ENCODE assay signal across 5 fruit fly cellular contexts in genomic region chr2L:19440732-19441131, dm6.
TF ChIP-seq lines count a peak whose summit lies in the region.

No protein-coding gene starts in this region.

- TF ChIP-seq CTCF in whole organism, embryonic (GFP tag; optimal IDR thresholded peaks at IDR 0.05; lab: Kevin White, UChicago), result no peak

TF ChIP-seq in whole organism, adult, 20 proteins besides CTCF, POLR2A, EP300 and RAD21 (continues in another document):
- TF ChIP-seq CG33017 (tag; optimal IDR thresholded peaks at IDR 0.05; lab: Kevin White, UChicago) (no peak), kay (GFP tag; lab: Kevin White, UChicago; ENCODE audit: borderline replicate concordance) (no peak), CG14711 (tag; optimal IDR thresholded peaks at IDR 0.05; lab: Kevin White, UChicago) (peak; percentile 4), pad (GFP tag; optimal IDR thresholded peaks at IDR 0.05; lab: Kevin White, UChicago) (peak; percentile 90), Crg-1 (GFP tag; optimal IDR thresholded peaks at IDR 0.05; lab: Kevin White, UChicago) (no peak), Mnt (GFP tag; optimal IDR thresholded peaks at IDR 0.05; lab: Kevin White, UChicago) (no peak), ovo (GFP tag; optimal IDR thresholded peaks at IDR 0.05; lab: Kevin White, UChicago) (no peak), toe (GFP tag; optimal IDR thresholded peaks at IDR 0.05; lab: Kevin White, UChicago) (no peak), CG11617 (GFP tag; optimal IDR thresholded peaks at IDR 0.05; lab: Kevin White, UChicago) (no peak), CG5204 (GFP tag; optimal IDR thresholded peaks at IDR 0.05; lab: Kevin White, UChicago) (no peak), CG1620 (GFP tag; optimal IDR thresholded peaks at IDR 0.05; lab: Kevin White, UChicago) (peak; percentile 20), cic (GFP tag; optimal IDR thresholded peaks at IDR 0.05; lab: Kevin White, UChicago) (peak; percentile 37), cnc (optimal IDR thresholded peaks at IDR 0.05; lab: Kevin White, UChicago) (no peak), CG12768 (GFP tag; optimal IDR thresholded peaks at IDR 0.05; lab: Kevin White, UChicago) (no peak), tj (GFP tag; optimal IDR thresholded peaks at IDR 0.05; lab: Kevin White, UChicago) (peak; percentile 61), Clk (GFP tag; optimal IDR thresholded peaks at IDR 0.05; lab: Kevin White, UChicago) (no peak), CG7101 (tag; optimal IDR thresholded peaks at IDR 0.05; lab: Kevin White, UChicago) (peak; percentile 9), CG7045 (GFP tag; optimal IDR thresholded peaks at IDR 0.05; lab: Kevin White, UChicago) (no peak), Hr96 (GFP tag; optimal IDR thresholded peaks at IDR 0.05; lab: Kevin White, UChicago) (no peak)

TF ChIP-seq in whole organism, embryonic, 481 proteins besides CTCF, POLR2A, EP300 and RAD21 (continues in another document):
- TF ChIP-seq CG42726 (GFP tag; IDR thresholded peaks at IDR 0.05; lab: Robert Waterston, UW; ENCODE audit: partially characterized antibody), result no peak
- TF ChIP-seq bbx (GFP tag; IDR thresholded peaks at IDR 0.05; lab: Robert Waterston, UW; ENCODE audit: partially characterized antibody), result 0 out of 2 replicates have a peak, but pooled peaks have one; percentile 29
- TF ChIP-seq Sry-β (GFP tag; optimal IDR thresholded peaks at IDR 0.05; lab: Kevin White, UChicago), result peak; percentile 60
- TF ChIP-seq BEAF-32 (GFP tag; optimal IDR thresholded peaks at IDR 0.05; lab: Kevin White, UChicago), result no peak
- no peak for TF ChIP-seq cg (GFP tag; optimal IDR thresholded peaks at IDR 0.05; lab: Kevin White, UChicago)
- peak; percentile 38; the same call in 1 of the 3 replicates for TF ChIP-seq row (GFP tag; IDR thresholded peaks at IDR 0.05; lab: Robert Waterston, UW)
- peak; percentile 64 for TF ChIP-seq CG12769 (tag; optimal IDR thresholded peaks at IDR 0.05; lab: Kevin White, UChicago)
- TF ChIP-seq gce (GFP tag; IDR thresholded peaks at IDR 0.05; lab: Robert Waterston, UW), result no peak
- no peak for TF ChIP-seq CG4328 (GFP tag; optimal IDR thresholded peaks at IDR 0.05; lab: Kevin White, UChicago)
- peak; percentile 49 for TF ChIP-seq grau (tag; optimal IDR thresholded peaks at IDR 0.05; lab: Kevin White, UChicago)
- no peak for TF ChIP-seq ara (GFP tag; IDR thresholded peaks at IDR 0.05; lab: Robert Waterston, UW)
- peak; percentile 20; the same call in 1 of the 2 replicates for TF ChIP-seq crol (GFP tag; IDR thresholded peaks at IDR 0.05; lab: Robert Waterston, UW)
- no peak for TF ChIP-seq C15 (GFP tag; IDR thresholded peaks at IDR 0.05; lab: Robert Waterston, UW)
- no peak for TF ChIP-seq Oli (tag; optimal IDR thresholded peaks at IDR 0.05; lab: Kevin White, UChicago)
- TF ChIP-seq p53 (GFP tag; optimal IDR thresholded peaks at IDR 0.05; lab: Kevin White, UChicago), result no peak
- peak; percentile 36 for TF ChIP-seq Med (GFP tag; lab: Kevin White, UChicago)
- TF ChIP-seq Mrtf (GFP tag; IDR thresholded peaks at IDR 0.05; lab: Robert Waterston, UW), result no peak
- TF ChIP-seq Drgx (GFP tag; IDR thresholded peaks at IDR 0.05; lab: Robert Waterston, UW), result peak; percentile 26; the same call in 1 of the 2 replicates

TF ChIP-seq in whole organism, prepupa, 60 proteins besides CTCF, POLR2A, EP300 and RAD21 (continues in another document):
- no peak for TF ChIP-seq dac (GFP tag; optimal IDR thresholded peaks at IDR 0.05; lab: Kevin White, UChicago)
- peak; percentile 16 for TF ChIP-seq vri (GFP tag; optimal IDR thresholded peaks at IDR 0.05; lab: Kevin White, UChicago)
- peak; percentile 7 for TF ChIP-seq acj6 (GFP tag; optimal IDR thresholded peaks at IDR 0.05; lab: Kevin White, UChicago)
- no peak for TF ChIP-seq CG16779 (tag; optimal IDR thresholded peaks at IDR 0.05; lab: Kevin White, UChicago)
- peak; percentile 28 for TF ChIP-seq CG1621 (tag; optimal IDR thresholded peaks at IDR 0.05; lab: Kevin White, UChicago)
- peak; percentile 9 for TF ChIP-seq Ets96B (tag; optimal IDR thresholded peaks at IDR 0.05; lab: Kevin White, UChicago)
- TF ChIP-seq Sox15 (GFP tag; optimal IDR thresholded peaks at IDR 0.05; lab: Kevin White, UChicago), result no peak
- TF ChIP-seq Eip75B (GFP tag; optimal IDR thresholded peaks at IDR 0.05; lab: Kevin White, UChicago), result peak; percentile 78
- no peak for TF ChIP-seq Sox14 (GFP tag; optimal IDR thresholded peaks at IDR 0.05; lab: Kevin White, UChicago)
- peak; percentile 54 for TF ChIP-seq pdm3 (GFP tag; optimal IDR thresholded peaks at IDR 0.05; lab: Kevin White, UChicago)
- 0 out of 3 replicates have a peak, but pooled peaks have one; percentile 34 for TF ChIP-seq eg (GFP tag; IDR thresholded peaks at IDR 0.05; lab: Robert Waterston, UW)
- TF ChIP-seq CG3032 (tag; optimal IDR thresholded peaks at IDR 0.05; lab: Kevin White, UChicago), result peak; percentile 18
- TF ChIP-seq CG15336 (GFP tag; IDR thresholded peaks at IDR 0.05; lab: Robert Waterston, UW), result peak; percentile 25; the same call in 1 of the 2 replicates
- TF ChIP-seq CG8632 (GFP tag; optimal IDR thresholded peaks at IDR 0.05; lab: Kevin White, UChicago), result peak; percentile 30
- TF ChIP-seq CG3919 (GFP tag; optimal IDR thresholded peaks at IDR 0.05; lab: Kevin White, UChicago), result peak; percentile 6
- TF ChIP-seq CG6163 (GFP tag; IDR thresholded peaks at IDR 0.05; lab: Robert Waterston, UW), result peak; percentile 91
- TF ChIP-seq CG10631 (GFP tag; optimal IDR thresholded peaks at IDR 0.05; lab: Kevin White, UChicago), result no peak
- no peak for TF ChIP-seq Met (GFP tag; optimal IDR thresholded peaks at IDR 0.05; lab: Kevin White, UChicago)
- peak; percentile 14 to 58 for TF ChIP-seq ss (GFP tag; optimal IDR thresholded peaks at IDR 0.05; lab: Kevin White, UChicago)

TF ChIP-seq in whole organism, pupa, 21 proteins besides CTCF, POLR2A, EP300 and RAD21:
- peak; percentile 99 for TF ChIP-seq EcR (GFP tag; optimal IDR thresholded peaks at IDR 0.05; lab: Kevin White, UChicago)
- TF ChIP-seq CG10348 (GFP tag; IDR thresholded peaks at IDR 0.05; lab: Robert Waterston, UW), result no peak
- peak; percentile 47; the same call in 1 of the 3 replicates for TF ChIP-seq fd96Ca (GFP tag; IDR thresholded peaks at IDR 0.05; lab: Robert Waterston, UW)
- TF ChIP-seq Pif1A (GFP tag; optimal IDR thresholded peaks at IDR 0.05; lab: Kevin White, UChicago), result no peak
- TF ChIP-seq CG4496 (GFP tag; IDR thresholded peaks at IDR 0.05; lab: Robert Waterston, UW), result no peak; the same call in 2 of the 3 replicates
- TF ChIP-seq Ets98B (GFP tag; IDR thresholded peaks at IDR 0.05; lab: Robert Waterston, UW), result peak; percentile 14
- no peak for TF ChIP-seq CG12605 (GFP tag; IDR thresholded peaks at IDR 0.05; lab: Robert Waterston, UW)
- TF ChIP-seq CG15710 (tag; optimal IDR thresholded peaks at IDR 0.05; lab: Kevin White, UChicago), result peak; percentile 25
- peak; percentile 18 for TF ChIP-seq Snoo (tag; optimal IDR thresholded peaks at IDR 0.05; lab: Kevin White, UChicago)
- TF ChIP-seq CG8159 (tag; optimal IDR thresholded peaks at IDR 0.05; lab: Kevin White, UChicago), result no peak
- TF ChIP-seq CG14655 (GFP tag; optimal IDR thresholded peaks at IDR 0.05; lab: Kevin White, UChicago), result no peak
- no peak for TF ChIP-seq CG17806 (tag; optimal IDR thresholded peaks at IDR 0.05; lab: Kevin White, UChicago)
- TF ChIP-seq D1 (tag; optimal IDR thresholded peaks at IDR 0.05; lab: Kevin White, UChicago), result no peak
- TF ChIP-seq rn (GFP tag; IDR thresholded peaks at IDR 0.05; lab: Robert Waterston, UW), result no peak
- no peak for TF ChIP-seq CG8301 (tag; optimal IDR thresholded peaks at IDR 0.05; lab: Kevin White, UChicago)
- no peak for TF ChIP-seq CG13204 (GFP tag; optimal IDR thresholded peaks at IDR 0.05; lab: Kevin White, UChicago)
TF ChIP-seq in whole organism, pupa: peak in this region for 5.

TF ChIP-seq in whole organism, wandering third instar larva, 38 proteins besides CTCF, POLR2A, EP300 and RAD21:
- TF ChIP-seq dl (GFP tag; optimal IDR thresholded peaks at IDR 0.05; lab: Kevin White, UChicago; ENCODE audit: insufficient read depth in 1 of 2, partially characterized antibody in 2 of 2), result no peak
- TF ChIP-seq psq (GFP tag; optimal IDR thresholded peaks at IDR 0.05; lab: Kevin White, UChicago), result peak; percentile 73
- no peak for TF ChIP-seq jim (GFP tag; optimal IDR thresholded peaks at IDR 0.05; lab: Kevin White, UChicago)
- TF ChIP-seq GATAd (GFP tag; optimal IDR thresholded peaks at IDR 0.05; lab: Kevin White, UChicago), result no peak
- TF ChIP-seq woc (GFP tag; optimal IDR thresholded peaks at IDR 0.05; lab: Kevin White, UChicago), result peak; percentile 31
- peak; percentile 13 for TF ChIP-seq Hnf4 (GFP tag; optimal IDR thresholded peaks at IDR 0.05; lab: Kevin White, UChicago)
- no peak for TF ChIP-seq foxo (GFP tag; optimal IDR thresholded peaks at IDR 0.05; lab: Kevin White, UChicago)
- TF ChIP-seq Vsx2 (GFP tag; optimal IDR thresholded peaks at IDR 0.05; lab: Kevin White, UChicago; ENCODE audit: partially characterized antibody), result no peak
- no peak for TF ChIP-seq Dfd (GFP tag; optimal IDR thresholded peaks at IDR 0.05; lab: Kevin White, UChicago)
- TF ChIP-seq N (GFP tag; optimal IDR thresholded peaks at IDR 0.05; lab: Kevin White, UChicago), result no peak
- no peak for TF ChIP-seq pan (optimal IDR thresholded peaks at IDR 0.05; lab: Kevin White, UChicago)
- TF ChIP-seq CG32264 (GFP tag; optimal IDR thresholded peaks at IDR 0.05; lab: Kevin White, UChicago), result no peak
- no peak for TF ChIP-seq sage (GFP tag; optimal IDR thresholded peaks at IDR 0.05; lab: Kevin White, UChicago)
- no peak for TF ChIP-seq CrebA (GFP tag; optimal IDR thresholded peaks at IDR 0.05; lab: Kevin White, UChicago; ENCODE audit: borderline replicate concordance)
- no peak for TF ChIP-seq Hr78 (GFP tag; optimal IDR thresholded peaks at IDR 0.05; lab: Kevin White, UChicago)
- TF ChIP-seq fru (GFP tag; optimal IDR thresholded peaks at IDR 0.05; lab: Kevin White, UChicago), result peak; percentile 80
- no peak for TF ChIP-seq usp (GFP tag; optimal IDR thresholded peaks at IDR 0.05; lab: Kevin White, UChicago)
- peak; percentile 31 for TF ChIP-seq HLH106 (tag; optimal IDR thresholded peaks at IDR 0.05; lab: Kevin White, UChicago)
- TF ChIP-seq br (GFP tag; optimal IDR thresholded peaks at IDR 0.05; lab: Kevin White, UChicago), result no peak
- no peak for TF ChIP-seq Myc (optimal IDR thresholded peaks at IDR 0.05; lab: Kevin White, UChicago)
- peak; percentile 0 for TF ChIP-seq h (GFP tag; optimal IDR thresholded peaks at IDR 0.05; lab: Kevin White, UChicago)
- no peak for TF ChIP-seq CG9705 (GFP tag; optimal IDR thresholded peaks at IDR 0.05; lab: Kevin White, UChicago)
- no peak for TF ChIP-seq OdsH (GFP tag; optimal IDR thresholded peaks at IDR 0.05; lab: Kevin White, UChicago)
- TF ChIP-seq Sp1 (GFP tag; optimal IDR thresholded peaks at IDR 0.05; lab: Kevin White, UChicago), result no peak
